Worm (Caenorhabditis elegans) whole organism, mixed stage, embryonic: ENCODE data around the gene let-99.

Source experiments
- ces-1 ChIP-seq: fragments of 150-350 bp; optimal IDR thresholded peaks from 2 replicates; lab custom pipeline; 2014; ENCODE audit warnings: missing biosample characterization, missing genetic modification reagents, missing genetic modification characterization
- elt-1 ChIP-seq: sonication (generic microtip); optimal IDR thresholded peaks from 2 replicates; lab custom pipeline; 2017; ENCODE audit warnings: missing genetic modification characterization, mild to moderate bottlenecking, missing compliant biosample characterization, antibody characterized with exemption, moderate library complexity, borderline replicate concordance; ENCODE audit not compliant: insufficient read depth
- lin-13 ChIP-seq: fragments of 150-350 bp; optimal IDR thresholded peaks from 2 replicates; lab custom pipeline; 2014; ENCODE audit warnings: missing biosample characterization, missing genetic modification characterization
- lsy-2 ChIP-seq: fragments of 150-350 bp; optimal IDR thresholded peaks from 2 replicates; lab custom pipeline; 2014; ENCODE audit warnings: missing biosample characterization, missing genetic modification characterization
- mab-5 ChIP-seq: fragments of 150-350 bp; optimal IDR thresholded peaks from 2 replicates; lab custom pipeline; 2014; ENCODE audit warnings: missing biosample characterization, missing genetic modification characterization
- mep-1 ChIP-seq: fragments of 150-350 bp; optimal IDR thresholded peaks from 2 replicates; lab custom pipeline; 2017; ENCODE audit warnings: missing biosample characterization, missing genetic modification reagents, missing genetic modification characterization, inconsistent platforms
- nhr-237 ChIP-seq: fragments of 150-350 bp; optimal IDR thresholded peaks from 2 replicates; lab custom pipeline; 2014; ENCODE audit warnings: missing biosample characterization, missing genetic modification characterization
- nhr-76 ChIP-seq: sonication (generic microtip); optimal IDR thresholded peaks from 2 replicates; lab custom pipeline; 2017; ENCODE audit warnings: missing biosample characterization, missing genetic modification characterization
- pha-4 ChIP-seq: fragments of 150-350 bp; optimal IDR thresholded peaks from 2 replicates; lab custom pipeline; 2018; ENCODE audit warnings: missing biosample characterization, missing genetic modification reagents, missing genetic modification characterization
- tbx-8 ChIP-seq: fragments of 200-800 bp; sonication (Bioruptor generic); optimal IDR thresholded peaks from 2 replicates; lab custom pipeline; 2018; ENCODE audit warnings: mild to moderate bottlenecking, missing genetic modification characterization, moderate library complexity, missing compliant biosample characterization
- unc-120 ChIP-seq: sonication (generic microtip); optimal IDR thresholded peaks from 2 replicates; lab custom pipeline; 2017; ENCODE audit warnings: missing genetic modification characterization, missing compliant biosample characterization; ENCODE audit not compliant: poor library complexity, severe bottlenecking
- unc-39 ChIP-seq: fragments of 150-350 bp; optimal IDR thresholded peaks from 2 replicates; lab custom pipeline; 2014; ENCODE audit warnings: missing biosample characterization, missing genetic modification characterization
- unc-62 ChIP-seq: fragments of 150-350 bp; optimal IDR thresholded peaks from 2 replicates; lab custom pipeline; 2014; ENCODE audit warnings: missing biosample characterization, missing genetic modification reagents, missing genetic modification characterization
- ztf-11 ChIP-seq: fragments of 150-350 bp; optimal IDR thresholded peaks from 2 replicates; lab custom pipeline; 2014; ENCODE audit warnings: missing biosample characterization, missing genetic modification characterization

- TF ChIP-seq nhr-237 (tag; lab: Kevin White, UChicago) (no peak), pha-4 (tag; lab: Kevin White, UChicago) (no peak), lsy-2 (no peak), tbx-8 (GFP tag; lab: Kevin White, UChicago) (no peak), unc-62 (no peak), unc-120 (tag; lab: Kevin White, UChicago) (no peak), ces-1 (no peak), lin-13 (no peak), ztf-11 (tag; lab: Kevin White, UChicago) (no peak), unc-39 (tag; lab: Kevin White, UChicago) (no peak), mab-5 (tag; lab: Kevin White, UChicago) (no peak), mep-1 (tag; lab: Kevin White, UChicago) (no peak), nhr-76 (tag; lab: Kevin White, UChicago) (no peak), elt-1 (no peak)
Observed at ce11 chrIV:12571047-12571446, 3.4 kb downstream of the let-99 start, which contains the start of gene K08E7.4.
